Worm (Caenorhabditis elegans) whole organism, young adult: ENCODE data around the gene sprr-2.
A peak's percentile ranks its signal among the peaks of the same experiment; 100 is the strongest.

Experiments used
- B0035.1 ChIP-seq: sonication (generic microtip); optimal IDR thresholded peaks from 2 replicates; lab custom pipeline; 2016; ENCODE audit warnings: missing genetic modification characterization, mild to moderate bottlenecking, missing compliant biosample characterization, missing genotype, missing genetic modification reagents
- C06A6.2 ChIP-seq: fragments of 200-800 bp; sonication (Bioruptor generic); conservative IDR thresholded peaks from 2 replicates; pipeline ENCODE4 v1.3.6; 2022; ENCODE audit warnings: missing genetic modification characterization, missing compliant biosample characterization
- F10E7.11 ChIP-seq: sonication (generic microtip); optimal IDR thresholded peaks from 2 replicates; lab custom pipeline; 2017; ENCODE audit warnings: mild to moderate bottlenecking, missing genetic modification characterization, moderate library complexity, missing compliant biosample characterization
- F39B2.1 ChIP-seq: fragments of 200-800 bp; sonication (Bioruptor generic); IDR thresholded peaks from 2 replicates; pipeline ENCODE4 v1.3.6; 2022; ENCODE audit warnings: missing genetic modification reagents, missing genetic modification characterization, missing compliant biosample characterization
- F49E8.2 ChIP-seq: sonication (generic microtip); optimal IDR thresholded peaks from 3 replicates; lab custom pipeline; 2017; ENCODE audit warnings: missing genetic modification characterization, mild to moderate bottlenecking, missing compliant biosample characterization, antibody characterized with exemption, moderate library complexity; ENCODE audit not compliant: insufficient read depth
- F52B5.7 ChIP-seq: sonication (generic microtip); optimal IDR thresholded peaks from 2 replicates; lab custom pipeline; 2016; ENCODE audit warnings: mild to moderate bottlenecking, missing genetic modification characterization, missing compliant biosample characterization
- K11D2.4 ChIP-seq: fragments of 200-800 bp; sonication (Bioruptor generic); IDR thresholded peaks from 2 replicates; pipeline ENCODE4 v1.3.6; 2022; ENCODE audit warnings: missing genetic modification reagents, missing genetic modification characterization, missing compliant biosample characterization
- T26A5.8 ChIP-seq: sonication (generic microtip); optimal IDR thresholded peaks from 2 replicates; lab custom pipeline; 2016; ENCODE audit warnings: missing genetic modification characterization, missing compliant biosample characterization
- Y67H2A.10 ChIP-seq: fragments of 200-800 bp; sonication (Bioruptor generic); conservative IDR thresholded peaks from 2 replicates; pipeline ENCODE4 v1.3.6; 2022; ENCODE audit warnings: missing genetic modification reagents, missing genetic modification characterization, missing compliant biosample characterization
- aptf-3 ChIP-seq: fragments of 200-800 bp; sonication (Bioruptor generic); IDR thresholded peaks from 2 replicates; pipeline ENCODE4 v1.3.6; 2022; ENCODE audit warnings: missing genetic modification characterization, missing compliant biosample characterization
- athp-1 ChIP-seq: sonication (generic microtip); optimal IDR thresholded peaks from 2 replicates; lab custom pipeline; 2017; ENCODE audit warnings: mild to moderate bottlenecking, missing genetic modification characterization, missing compliant biosample characterization
- ccch-3 ChIP-seq: fragments of 200-800 bp; sonication (Bioruptor generic); optimal IDR thresholded peaks from 2 replicates; lab custom pipeline; 2018; ENCODE audit warnings: mild to moderate bottlenecking, missing genetic modification characterization, missing compliant biosample characterization
- ceh-27 ChIP-seq: fragments of 200-800 bp; sonication (Bioruptor generic); optimal IDR thresholded peaks from 2 replicates; lab custom pipeline; 2018; ENCODE audit warnings: mild to moderate bottlenecking, missing genetic modification characterization, moderate library complexity, missing compliant biosample characterization
- ceh-79 ChIP-seq: sonication (generic microtip); optimal IDR thresholded peaks from 2 replicates; lab custom pipeline; 2017; ENCODE audit warnings: mild to moderate bottlenecking, missing genetic modification characterization, missing compliant biosample characterization
- die-1 ChIP-seq: sonication (generic microtip); optimal IDR thresholded peaks from 2 replicates; lab custom pipeline; 2016; ENCODE audit warnings: missing genotype, mild to moderate bottlenecking, missing genetic modification characterization, missing compliant biosample characterization
- dox-1 ChIP-seq: fragments of 200-800 bp; sonication (Bioruptor generic); IDR thresholded peaks from 2 replicates; pipeline ENCODE4 v1.3.6; 2022; ENCODE audit warnings: missing genetic modification reagents, missing genetic modification characterization, missing compliant biosample characterization
- dpff-1 ChIP-seq: sonication (generic microtip); optimal IDR thresholded peaks from 2 replicates; lab custom pipeline; 2017; ENCODE audit warnings: mild to moderate bottlenecking, missing genetic modification characterization, missing compliant biosample characterization
- dpl-1 ChIP-seq: fragments of 150-350 bp; optimal IDR thresholded peaks from 2 replicates; lab custom pipeline; 2014; ENCODE audit warnings: missing biosample characterization, missing genetic modification reagents, missing genetic modification characterization
- efl-1 ChIP-seq: fragments of 150-350 bp; optimal IDR thresholded peaks from 2 replicates; lab custom pipeline; 2014; ENCODE audit warnings: missing biosample characterization, missing genetic modification reagents, missing genetic modification characterization
- egl-44 ChIP-seq: fragments of 200-800 bp; sonication (Bioruptor generic); IDR thresholded peaks from 2 replicates; pipeline ENCODE4 v1.3.6; 2022; ENCODE audit warnings: missing genetic modification reagents, missing genetic modification characterization, missing compliant biosample characterization
- egrh-3 ChIP-seq: fragments of 200-800 bp; sonication (Bioruptor generic); IDR thresholded peaks from 2 replicates; pipeline ENCODE4 v1.3.6; 2022; ENCODE audit warnings: missing genetic modification reagents, missing genetic modification characterization, missing compliant biosample characterization
- ekl-4 ChIP-seq: fragments of 200-800 bp; sonication (Bioruptor generic); IDR thresholded peaks from 2 replicates; pipeline ENCODE4 v1.3.6; 2022; ENCODE audit warnings: missing genetic modification reagents, missing genetic modification characterization, missing compliant biosample characterization
- hlh-12 ChIP-seq: sonication (generic microtip); optimal IDR thresholded peaks from 2 replicates; lab custom pipeline; 2016; ENCODE audit warnings: missing genetic modification characterization, missing compliant biosample characterization
- hlh-26 ChIP-seq: fragments of 200-800 bp; sonication (Bioruptor generic); conservative IDR thresholded peaks from 2 replicates; pipeline ENCODE4 v1.3.6; 2022; ENCODE audit warnings: missing genetic modification reagents, missing genetic modification characterization, missing compliant biosample characterization
- hmg-1.2 ChIP-seq: fragments of 200-800 bp; sonication (Bioruptor generic); IDR thresholded peaks from 2 replicates; pipeline ENCODE4 v1.3.6; 2022; ENCODE audit warnings: missing genetic modification reagents, missing genetic modification characterization, missing compliant biosample characterization
- hrde-1 ChIP-seq: sonication (generic microtip); optimal IDR thresholded peaks from 2 replicates; lab custom pipeline; 2016; ENCODE audit warnings: missing genetic modification characterization, mild to moderate bottlenecking, missing compliant biosample characterization, moderate library complexity, missing genotype, missing genetic modification reagents, borderline replicate concordance
- lin-35 ChIP-seq, 3 experiments: fragments of 150-350 bp in 2 of 3; sonication (generic microtip) in 1 of 3; optimal IDR thresholded peaks; 2 replicates each; lab custom pipeline; 2014 to 2018; ENCODE audit warnings: missing biosample characterization in 3 of 3, missing genetic modification characterization in 3 of 3, missing genetic modification reagents in 3 of 3
- lin-54 ChIP-seq: fragments of 200-800 bp; sonication (Bioruptor generic); optimal IDR thresholded peaks from 2 replicates; lab custom pipeline; 2018; ENCODE audit warnings: mild to moderate bottlenecking, missing genetic modification characterization, missing compliant biosample characterization
- lsy-27 ChIP-seq: sonication (generic microtip); optimal IDR thresholded peaks from 2 replicates; lab custom pipeline; 2017; ENCODE audit warnings: missing genetic modification characterization, mild to moderate bottlenecking, missing compliant biosample characterization, antibody characterized with exemption, missing genotype, borderline replicate concordance; ENCODE audit not compliant: insufficient read depth
- mcd-1 ChIP-seq: fragments of 200-800 bp; sonication (Bioruptor generic); IDR thresholded peaks from 2 replicates; pipeline ENCODE4 v1.3.6; 2022; ENCODE audit warnings: missing genetic modification reagents, missing genetic modification characterization, missing compliant biosample characterization
- mes-4 ChIP-seq: sonication (generic microtip); optimal IDR thresholded peaks from 2 replicates; lab custom pipeline; 2016; ENCODE audit warnings: missing genotype, missing genetic modification characterization, missing compliant biosample characterization
- nfya-1 ChIP-seq: sonication (generic microtip); optimal IDR thresholded peaks from 2 replicates; lab custom pipeline; 2017; ENCODE audit warnings: antibody characterized with exemption, missing compliant biosample characterization, missing genetic modification characterization, borderline replicate concordance; ENCODE audit not compliant: insufficient read depth
- nhr-27 ChIP-seq: fragments of 200-800 bp; sonication (Bioruptor generic); optimal IDR thresholded peaks from 2 replicates; lab custom pipeline; 2018; ENCODE audit warnings: mild to moderate bottlenecking, missing genetic modification characterization, moderate library complexity, missing compliant biosample characterization
- nhr-80 ChIP-seq: sonication (generic microtip); optimal IDR thresholded peaks from 2 replicates; lab custom pipeline; 2016; ENCODE audit warnings: missing genetic modification characterization, missing compliant biosample characterization
- sea-2 ChIP-seq: fragments of 200-800 bp; sonication (Bioruptor generic); IDR thresholded peaks from 2 replicates; pipeline ENCODE4 v1.3.6; 2022; ENCODE audit warnings: missing genetic modification characterization, missing compliant biosample characterization
- snpc-3.4 ChIP-seq: sonication (generic microtip); optimal IDR thresholded peaks from 2 replicates; lab custom pipeline; 2017; ENCODE audit warnings: missing genetic modification characterization, mild to moderate bottlenecking, missing compliant biosample characterization, antibody characterized with exemption, moderate library complexity, missing genotype, missing genetic modification reagents
- snpc-4 ChIP-seq, 5 experiments: fragments of 150-350 bp in 1 of 5; sonication (generic microtip) in 4 of 5; optimal IDR thresholded peaks; 2 replicates each; lab custom pipeline; 2014 to 2018; ENCODE audit warnings: missing genetic modification characterization in 5 of 5, missing biosample characterization in 3 of 5, antibody characterized with exemption in 2 of 5, mild to moderate bottlenecking in 2 of 5, missing compliant biosample characterization in 2 of 5, missing genotype in 2 of 5, moderate library complexity in 2 of 5, missing genetic modification reagents in 1 of 5
- somi-1 ChIP-seq: fragments of 200-800 bp; sonication (Bioruptor generic); optimal IDR thresholded peaks from 2 replicates; lab custom pipeline; 2018; ENCODE audit warnings: mild to moderate bottlenecking, missing genetic modification characterization, missing compliant biosample characterization
- zfh-2 ChIP-seq: fragments of 200-800 bp; sonication (Bioruptor generic); conservative IDR thresholded peaks from 2 replicates; pipeline ENCODE4 v1.3.6; 2022; ENCODE audit warnings: missing genetic modification reagents, missing genetic modification characterization, missing compliant biosample characterization
- zim-3 ChIP-seq: sonication (generic microtip); optimal IDR thresholded peaks from 2 replicates; lab custom pipeline; 2017; ENCODE audit warnings: mild to moderate bottlenecking, missing genetic modification characterization, moderate library complexity, missing compliant biosample characterization
- ztf-22 ChIP-seq: fragments of 200-800 bp; sonication (Bioruptor generic); optimal IDR thresholded peaks from 2 replicates; lab custom pipeline; 2018; ENCODE audit warnings: mild to moderate bottlenecking, missing genetic modification characterization, moderate library complexity, missing compliant biosample characterization
- ztf-25 ChIP-seq: fragments of 200-800 bp; sonication (Bioruptor generic); IDR thresholded peaks from 2 replicates; pipeline ENCODE4 v1.3.6; 2022; ENCODE audit warnings: missing genetic modification reagents, missing genetic modification characterization, missing compliant biosample characterization
- ztf-26 ChIP-seq: sonication (generic microtip); optimal IDR thresholded peaks from 2 replicates; lab custom pipeline; 2017; ENCODE audit warnings: missing genetic modification characterization, missing compliant biosample characterization
- ztf-3 ChIP-seq: fragments of 200-800 bp; sonication (Bioruptor generic); optimal IDR thresholded peaks from 2 replicates; lab custom pipeline; 2018; ENCODE audit warnings: mild to moderate bottlenecking, missing genetic modification characterization, missing compliant biosample characterization
- ztf-6 ChIP-seq: fragments of 200-800 bp; sonication (Bioruptor generic); IDR thresholded peaks from 2 replicates; pipeline ENCODE4 v1.3.6; 2022; ENCODE audit warnings: missing genetic modification reagents, missing genetic modification characterization, missing compliant biosample characterization

The sprr-2 gene

DNA sequence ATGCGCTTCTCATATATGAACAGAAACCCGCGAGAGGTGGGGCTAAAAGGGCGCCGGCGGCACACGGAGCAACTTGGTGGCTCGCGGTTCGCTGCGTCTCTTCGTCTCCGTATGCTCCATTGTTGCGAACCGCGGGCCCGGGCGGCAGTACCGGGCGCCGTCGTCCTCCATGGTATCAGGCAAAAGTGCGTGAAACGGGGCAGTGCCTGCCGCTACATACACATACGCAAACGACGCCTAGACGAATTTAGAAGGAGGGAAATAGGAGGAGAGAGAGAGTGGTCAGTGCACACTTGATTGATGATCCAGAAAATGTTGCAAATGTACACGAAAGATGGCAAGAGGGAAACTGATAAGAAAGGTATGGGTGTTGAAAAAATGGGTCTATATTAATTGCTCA lies 48.7 kb upstream of the sprr-2 start:
- peak; percentile 63 for TF ChIP-seq nhr-80
- peak; percentile 89 for TF ChIP-seq zfh-2 (GFP tag; lab: Robert Waterston, UW)
- TF ChIP-seq egrh-3 (GFP tag; lab: Robert Waterston, UW), result peak; percentile 79
- TF ChIP-seq snpc-4 (GFP tag; optimal IDR thresholded peaks at IDR 0.05; lab: Kevin White, UChicago), result no peak
- TF ChIP-seq snpc-4 (tag; optimal IDR thresholded peaks at IDR 0.05; lab: Kevin White, UChicago), result peak in 3 of 4 experiments; percentile 15 to 67 (median 57)
- TF ChIP-seq ztf-3 (GFP tag; lab: Kevin White, UChicago), result no peak
- TF ChIP-seq, all 124 proteins: peak for 4

DNA sequence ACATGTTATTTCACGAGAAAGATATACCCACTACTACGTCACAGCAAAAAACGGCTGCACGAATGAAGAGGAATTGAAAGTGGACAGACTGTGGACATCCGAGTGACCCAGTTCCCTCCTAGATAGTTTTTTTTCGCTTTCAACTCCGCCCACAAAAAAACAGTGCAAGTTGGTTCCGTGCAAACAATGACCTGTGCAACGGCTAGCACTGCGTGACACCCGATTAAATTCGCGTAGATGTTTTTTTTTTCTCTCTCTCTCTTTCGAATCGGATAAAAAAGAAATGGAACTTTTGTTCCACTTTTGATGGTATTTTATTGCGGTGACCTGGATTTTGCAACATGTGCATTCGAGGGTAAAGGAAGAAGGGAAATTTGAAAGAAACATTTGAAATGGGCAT lies 48.0 kb upstream of the sprr-2 start:
- no peak for TF ChIP-seq mcd-1 (GFP tag; lab: Robert Waterston, UW)
- TF ChIP-seq F10E7.11, result no peak
- no peak for TF ChIP-seq athp-1
- TF ChIP-seq hlh-12, result no peak
- TF ChIP-seq C06A6.2 (GFP tag; lab: Robert Waterston, UW), result no peak
- TF ChIP-seq Y67H2A.10 (GFP tag; lab: Robert Waterston, UW), result no peak
- no peak for TF ChIP-seq hmg-1.2 (GFP tag; lab: Robert Waterston, UW)
- no peak for TF ChIP-seq nhr-80
- TF ChIP-seq ztf-6 (GFP tag; lab: Robert Waterston, UW), result no peak
- TF ChIP-seq hlh-26 (GFP tag; lab: Robert Waterston, UW), result no peak
- TF ChIP-seq ekl-4 (GFP tag; lab: Robert Waterston, UW), result no peak
- no peak for TF ChIP-seq hrde-1 (tag; lab: Kevin White, UChicago)
- TF ChIP-seq F52B5.7 (tag; lab: Kevin White, UChicago), result no peak
- TF ChIP-seq mes-4, result no peak
- no peak for TF ChIP-seq dox-1 (GFP tag; lab: Robert Waterston, UW)
- no peak for TF ChIP-seq K11D2.4 (GFP tag; lab: Robert Waterston, UW)
- TF ChIP-seq lsy-27 (tag; lab: Kevin White, UChicago), result no peak

DNA sequence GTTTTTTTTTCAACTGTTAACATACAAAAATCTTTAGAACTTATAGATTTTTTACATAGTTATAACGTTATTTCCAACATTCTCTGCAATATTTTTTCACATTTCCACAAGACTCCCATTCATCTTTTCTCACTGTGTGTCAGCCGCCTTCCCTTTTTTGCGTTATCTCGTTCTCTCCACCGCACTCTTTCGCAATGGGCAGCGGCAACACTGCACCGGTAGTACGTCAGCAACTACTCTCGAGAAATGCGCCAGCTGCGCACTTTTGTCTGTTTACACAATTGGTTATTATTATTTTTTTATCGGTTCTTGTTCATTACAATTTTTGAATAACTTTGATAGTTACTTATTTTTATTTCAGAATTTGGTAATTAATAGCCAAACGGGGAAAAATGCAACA lies 46.3 kb upstream of the sprr-2 start, which contains the start of gene C05G5.2:
TSS of gene C05G5.2 (plus strand) at position 356 of the 400 bp plus-strand sequence.
- TF ChIP-seq dpl-1 (GFP tag; lab: Kevin White, UChicago), result peak; percentile 8
- peak; percentile 70 for TF ChIP-seq ztf-26 (tag; lab: Kevin White, UChicago)
- TF ChIP-seq nhr-27 (tag; lab: Kevin White, UChicago), result no peak
- TF ChIP-seq dpff-1 (tag; lab: Kevin White, UChicago), result no peak
- TF ChIP-seq ceh-79 (tag; lab: Kevin White, UChicago), result no peak
- TF ChIP-seq efl-1 (GFP tag; lab: Kevin White, UChicago), result peak; percentile 1
- no peak for TF ChIP-seq hrde-1 (tag; lab: Kevin White, UChicago)
- peak in 1 of 3 experiments; percentile 78 for TF ChIP-seq lin-35 (GFP tag; optimal IDR thresholded peaks at IDR 0.05; lab: Kevin White, UChicago)
- TF ChIP-seq F39B2.1, result no peak
- TF ChIP-seq F49E8.2 (tag; lab: Kevin White, UChicago), result no peak
- no peak for TF ChIP-seq somi-1 (GFP tag; lab: Kevin White, UChicago)
- TF ChIP-seq zim-3, result no peak
- no peak for TF ChIP-seq lin-54 (GFP tag; lab: Kevin White, UChicago)
- TF ChIP-seq die-1 (tag; lab: Kevin White, UChicago), result no peak
- TF ChIP-seq egl-44 (GFP tag; lab: Robert Waterston, UW), result no peak
- no peak for TF ChIP-seq nfya-1 (tag; lab: Kevin White, UChicago)
- no peak for TF ChIP-seq sea-2 (GFP tag; lab: Robert Waterston, UW)
- TF ChIP-seq ceh-27 (GFP tag; lab: Kevin White, UChicago), result peak; percentile 92
- TF ChIP-seq zfh-2 (GFP tag; lab: Robert Waterston, UW), result peak; percentile 98
- TF ChIP-seq aptf-3, result no peak
- TF ChIP-seq F52B5.7 (tag; lab: Kevin White, UChicago), result no peak
- TF ChIP-seq athp-1, result no peak
- no peak for TF ChIP-seq B0035.1
- no peak for TF ChIP-seq ccch-3 (GFP tag; lab: Kevin White, UChicago)
- no peak for TF ChIP-seq ztf-25 (GFP tag; lab: Robert Waterston, UW)
- TF ChIP-seq ztf-22 (GFP tag; lab: Kevin White, UChicago), result peak; percentile 10
- TF ChIP-seq T26A5.8 (tag; lab: Kevin White, UChicago), result no peak
- no peak for TF ChIP-seq mes-4
- TF ChIP-seq snpc-3.4 (tag; lab: Kevin White, UChicago), result no peak
